Worm (Caenorhabditis elegans): Measurements from ENCODE around the gene dyf-19.

The dyf-19 gene

ce11 chrV:19672357-19672756 lies 47.5 kb downstream of the dyf-19 start:
- TF ChIP-seq dve-1 (tag; optimal IDR thresholded peaks at IDR 0.05) (no peak), K02D7.2 (tag; optimal IDR thresholded peaks at IDR 0.05) (no peak), ets-4 (tag; optimal IDR thresholded peaks at IDR 0.05) (no peak), zip-5 (tag; optimal IDR thresholded peaks at IDR 0.05) (no peak), ama-1 (optimal IDR thresholded peaks at IDR 0.05) (no peak), unc-42 (tag; optimal IDR thresholded peaks at IDR 0.05) (no peak), ztf-16 (tag; optimal IDR thresholded peaks at IDR 0.05) (no peak), gmeb-2 (tag; optimal IDR thresholded peaks at IDR 0.05) (no peak), ceh-31 (tag; optimal IDR thresholded peaks at IDR 0.05) (no peak), unc-55 (GFP tag; optimal IDR thresholded peaks at IDR 0.05) (no peak)

ce11 chrV:19673298-19673903 lies 48.6 kb downstream of the dyf-19 start:
- TF ChIP-seq unc-86 (tag; optimal IDR thresholded peaks at IDR 0.05) (no peak), elt-2 (tag; optimal IDR thresholded peaks at IDR 0.05) (peak; percentile 48), mec-3 (tag; optimal IDR thresholded peaks at IDR 0.05; ENCODE audit: borderline replicate concordance) (no peak), fax-1 (tag; optimal IDR thresholded peaks at IDR 0.05) (no peak), ref-2 (tag; optimal IDR thresholded peaks at IDR 0.05) (no peak), hlh-13 (GFP tag; optimal IDR thresholded peaks at IDR 0.05) (no peak)

- TF ChIP-seq ceh-14 (tag; optimal IDR thresholded peaks at IDR 0.05): no peak
- no peak for TF ChIP-seq dmd-4 (tag; optimal IDR thresholded peaks at IDR 0.05; ENCODE audit: borderline replicate concordance)
- no peak for TF ChIP-seq tbx-7 (tag; optimal IDR thresholded peaks at IDR 0.05)
- TF ChIP-seq ref-2 (tag; optimal IDR thresholded peaks at IDR 0.05): no peak
- TF ChIP-seq tbx-2 (tag; optimal IDR thresholded peaks at IDR 0.05): no peak
- TF ChIP-seq T23F11.4 (GFP tag; optimal IDR thresholded peaks at IDR 0.05): no peak
- no peak for TF ChIP-seq nfya-1 (tag; optimal IDR thresholded peaks at IDR 0.05)
- TF ChIP-seq mec-3 (tag; optimal IDR thresholded peaks at IDR 0.05; ENCODE audit: borderline replicate concordance): no peak
- no peak for TF ChIP-seq unc-3 (GFP tag; conservative IDR thresholded peaks at IDR 0.05)
- no peak for TF ChIP-seq unc-3 (tag; optimal IDR thresholded peaks at IDR 0.05)
Measured at ce11 chrV:19674543-19674942, 49.7 kb downstream of the dyf-19 start, which contains the start of gene mrp-7. Gene mrp-7, plus strand, starts transcription at chrV:19674843.

Data from whole organism, late embryonic.